Worm (Caenorhabditis elegans) whole organism, L1 larva: ENCODE measurements around the gene F44G3.7.

ENCODE experiments used
- sox-4 ChIP-seq: sonication (generic microtip); optimal IDR thresholded peaks from 2 replicates; lab custom pipeline; 2016; ENCODE audit warnings: missing genetic modification characterization, missing compliant biosample characterization
- sup-37 ChIP-seq: fragments of 200-800 bp; sonication (Bioruptor generic); optimal IDR thresholded peaks from 2 replicates; lab custom pipeline; 2018; ENCODE audit warnings: mild to moderate bottlenecking, missing genetic modification characterization, missing compliant biosample characterization
- unc-62 ChIP-seq: fragments of 150-350 bp; optimal IDR thresholded peaks from 2 replicates; lab custom pipeline; 2014; ENCODE audit warnings: missing biosample characterization, missing genetic modification reagents, missing genetic modification characterization

ce11 chrV:16153375-16153774, 16.4 kb upstream of the F44G3.7 start, which contains the start of gene str-254:
- TF ChIP-seq sup-37 (GFP tag; lab: Kevin White, UChicago) (no peak), sox-4 (tag; lab: Kevin White, UChicago) (no peak), unc-62 (GFP tag; lab: Kevin White, UChicago) (no peak)
